Worm (Caenorhabditis elegans) whole organism, young adult: ENCODE data around the gene aexr-1.

Experiments used
- B0261.1 ChIP-seq: sonication (generic microtip); optimal IDR thresholded peaks from 2 replicates; lab custom pipeline; 2016; ENCODE audit warnings: mild to moderate bottlenecking, missing genetic modification characterization, moderate library complexity, missing compliant biosample characterization
- C06A6.2 ChIP-seq: fragments of 200-800 bp; sonication (Bioruptor generic); conservative IDR thresholded peaks from 2 replicates; pipeline ENCODE4 v1.3.6; 2022; ENCODE audit warnings: missing genetic modification characterization, missing compliant biosample characterization
- D2030.7 ChIP-seq: fragments of 200-800 bp; sonication (Bioruptor generic); IDR thresholded peaks from 2 replicates; pipeline ENCODE4 v1.3.6; 2022; ENCODE audit warnings: missing genetic modification reagents, missing genetic modification characterization, missing compliant biosample characterization
- F23B12.7 ChIP-seq: sonication (generic microtip); optimal IDR thresholded peaks from 2 replicates; lab custom pipeline; 2017; ENCODE audit warnings: missing genetic modification characterization, mild to moderate bottlenecking, missing compliant biosample characterization, antibody characterized with exemption, moderate library complexity; ENCODE audit not compliant: insufficient read depth
- F52B5.7 ChIP-seq: sonication (generic microtip); optimal IDR thresholded peaks from 2 replicates; lab custom pipeline; 2016; ENCODE audit warnings: mild to moderate bottlenecking, missing genetic modification characterization, missing compliant biosample characterization
- F55B11.4 ChIP-seq: sonication (generic microtip); optimal IDR thresholded peaks from 2 replicates; lab custom pipeline; 2016; ENCODE audit warnings: missing compliant biosample characterization, missing genetic modification characterization, borderline replicate concordance; ENCODE audit not compliant: insufficient read depth
- K12H6.12 ChIP-seq: fragments of 200-800 bp; sonication (Bioruptor generic); optimal IDR thresholded peaks from 2 replicates; lab custom pipeline; 2018; ENCODE audit warnings: mild to moderate bottlenecking, missing genetic modification characterization, missing compliant biosample characterization
- T07F8.4 ChIP-seq: sonication (generic microtip); optimal IDR thresholded peaks from 2 replicates; lab custom pipeline; 2016; ENCODE audit warnings: mild to moderate bottlenecking, missing genetic modification characterization, moderate library complexity, missing compliant biosample characterization
- T26A5.8 ChIP-seq: sonication (generic microtip); optimal IDR thresholded peaks from 2 replicates; lab custom pipeline; 2016; ENCODE audit warnings: missing genetic modification characterization, missing compliant biosample characterization
- Y53G8AR.9 ChIP-seq: fragments of 200-800 bp; sonication (Bioruptor generic); conservative IDR thresholded peaks from 2 replicates; pipeline ENCODE4 v1.3.6; 2022; ENCODE audit warnings: missing genetic modification reagents, missing genetic modification characterization, missing compliant biosample characterization
- ZK185.1 ChIP-seq: sonication (generic microtip); optimal IDR thresholded peaks from 2 replicates; lab custom pipeline; 2016; ENCODE audit warnings: mild to moderate bottlenecking, missing genetic modification characterization, missing compliant biosample characterization; ENCODE audit not compliant: poor library complexity, severe bottlenecking
- aptf-3 ChIP-seq: fragments of 200-800 bp; sonication (Bioruptor generic); IDR thresholded peaks from 2 replicates; pipeline ENCODE4 v1.3.6; 2022; ENCODE audit warnings: missing genetic modification characterization, missing compliant biosample characterization
- attf-3 ChIP-seq: fragments of 200-800 bp; sonication (Bioruptor generic); conservative IDR thresholded peaks from 2 replicates; pipeline ENCODE4 v1.3.6; 2022; ENCODE audit warnings: missing genetic modification reagents, missing genetic modification characterization, missing compliant biosample characterization
- ceh-40 ChIP-seq: fragments of 200-800 bp; sonication (Bioruptor generic); IDR thresholded peaks from 2 replicates; pipeline ENCODE4 v1.3.6; 2022; ENCODE audit warnings: missing genetic modification characterization, missing compliant biosample characterization
- ceh-79 ChIP-seq: sonication (generic microtip); optimal IDR thresholded peaks from 2 replicates; lab custom pipeline; 2017; ENCODE audit warnings: mild to moderate bottlenecking, missing genetic modification characterization, missing compliant biosample characterization
- die-1 ChIP-seq: sonication (generic microtip); optimal IDR thresholded peaks from 2 replicates; lab custom pipeline; 2016; ENCODE audit warnings: missing genotype, mild to moderate bottlenecking, missing genetic modification characterization, missing compliant biosample characterization
- ets-4 ChIP-seq: fragments of 200-800 bp; sonication (Bioruptor generic); optimal IDR thresholded peaks from 2 replicates; lab custom pipeline; 2018; ENCODE audit warnings: mild to moderate bottlenecking, missing genetic modification characterization, missing compliant biosample characterization
- gei-17 ChIP-seq: fragments of 200-800 bp; sonication (Bioruptor generic); optimal IDR thresholded peaks from 2 replicates; lab custom pipeline; 2018; ENCODE audit warnings: mild to moderate bottlenecking, missing genetic modification characterization, missing compliant biosample characterization
- hlh-12 ChIP-seq: sonication (generic microtip); optimal IDR thresholded peaks from 2 replicates; lab custom pipeline; 2016; ENCODE audit warnings: missing genetic modification characterization, missing compliant biosample characterization
- let-526 ChIP-seq: fragments of 200-800 bp; sonication (Bioruptor generic); IDR thresholded peaks from 2 replicates; pipeline ENCODE4 v1.3.6; 2022; ENCODE audit warnings: missing genetic modification reagents, missing genetic modification characterization, missing compliant biosample characterization
- lin-40 ChIP-seq: sonication (generic microtip); optimal IDR thresholded peaks from 2 replicates; lab custom pipeline; 2016; ENCODE audit warnings: missing genetic modification characterization, mild to moderate bottlenecking, missing compliant biosample characterization, missing genotype, missing genetic modification reagents
- madf-3 ChIP-seq: fragments of 200-800 bp; sonication (Bioruptor generic); IDR thresholded peaks from 2 replicates; pipeline ENCODE4 v1.3.6; 2022; ENCODE audit warnings: missing genetic modification reagents, missing genetic modification characterization, missing compliant biosample characterization
- madf-6 ChIP-seq: fragments of 200-800 bp; sonication (Bioruptor generic); IDR thresholded peaks from 2 replicates; pipeline ENCODE4 v1.3.6; 2022; ENCODE audit warnings: missing genetic modification reagents, missing genetic modification characterization, missing compliant biosample characterization
- madf-8 ChIP-seq: fragments of 200-800 bp; sonication (Bioruptor generic); conservative IDR thresholded peaks from 2 replicates; pipeline ENCODE4 v1.3.6; 2022; ENCODE audit warnings: missing genetic modification reagents, missing genetic modification characterization, missing compliant biosample characterization
- mel-28 ChIP-seq: sonication (generic microtip); optimal IDR thresholded peaks from 2 replicates; lab custom pipeline; 2016; ENCODE audit warnings: borderline replicate concordance, mild to moderate bottlenecking, missing genetic modification characterization, missing compliant biosample characterization
- mxl-1 ChIP-seq: sonication (generic microtip); optimal IDR thresholded peaks from 2 replicates; lab custom pipeline; 2016; ENCODE audit warnings: missing genetic modification characterization, missing compliant biosample characterization
- nfya-2 ChIP-seq: fragments of 200-800 bp; sonication (Bioruptor generic); IDR thresholded peaks from 2 replicates; pipeline ENCODE4 v1.3.6; 2022; ENCODE audit warnings: missing genetic modification reagents, missing genetic modification characterization, missing compliant biosample characterization
- nhr-120 ChIP-seq: fragments of 200-800 bp; sonication (Bioruptor generic); IDR thresholded peaks from 2 replicates; pipeline ENCODE4 v1.3.6; 2022; ENCODE audit warnings: missing genetic modification characterization, missing compliant biosample characterization
- nhr-179 ChIP-seq: sonication (generic microtip); optimal IDR thresholded peaks from 2 replicates; lab custom pipeline; 2016; ENCODE audit warnings: mild to moderate bottlenecking, missing genetic modification characterization, missing compliant biosample characterization
- nhr-80 ChIP-seq: sonication (generic microtip); optimal IDR thresholded peaks from 2 replicates; lab custom pipeline; 2016; ENCODE audit warnings: missing genetic modification characterization, missing compliant biosample characterization
- pha-4 ChIP-seq: fragments of 150-350 bp; sonication (generic microtip); optimal IDR thresholded peaks from 2 replicates; lab custom pipeline; 2014; ENCODE audit warnings: missing biosample characterization, missing genetic modification reagents, missing genetic modification characterization
- repo-1 ChIP-seq: sonication (generic microtip); optimal IDR thresholded peaks from 2 replicates; lab custom pipeline; 2017; ENCODE audit warnings: mild to moderate bottlenecking, missing genetic modification characterization, missing compliant biosample characterization
- sea-2 ChIP-seq: fragments of 200-800 bp; sonication (Bioruptor generic); IDR thresholded peaks from 2 replicates; pipeline ENCODE4 v1.3.6; 2022; ENCODE audit warnings: missing genetic modification characterization, missing compliant biosample characterization
- snpc-1.1 ChIP-seq: sonication (generic microtip); optimal IDR thresholded peaks from 2 replicates; lab custom pipeline; 2017; ENCODE audit warnings: missing genetic modification characterization, mild to moderate bottlenecking, missing compliant biosample characterization, antibody characterized with exemption, moderate library complexity, missing genotype, missing genetic modification reagents; ENCODE audit not compliant: insufficient read depth
- snpc-1.3 ChIP-seq: sonication (generic microtip); optimal IDR thresholded peaks from 2 replicates; lab custom pipeline; 2017; ENCODE audit warnings: missing genetic modification characterization, mild to moderate bottlenecking, missing compliant biosample characterization, antibody characterized with exemption, moderate library complexity, missing genotype, missing genetic modification reagents; ENCODE audit not compliant: insufficient read depth
- sptf-2 ChIP-seq: fragments of 200-800 bp; sonication (Bioruptor generic); optimal IDR thresholded peaks from 2 replicates; lab custom pipeline; 2018; ENCODE audit warnings: mild to moderate bottlenecking, missing genetic modification characterization, missing compliant biosample characterization
- unc-130 ChIP-seq: sonication (generic microtip); optimal IDR thresholded peaks from 2 replicates; lab custom pipeline; 2016; ENCODE audit warnings: missing genetic modification reagents, missing genetic modification characterization, missing compliant biosample characterization
- ztf-22 ChIP-seq: fragments of 200-800 bp; sonication (Bioruptor generic); optimal IDR thresholded peaks from 2 replicates; lab custom pipeline; 2018; ENCODE audit warnings: mild to moderate bottlenecking, missing genetic modification characterization, moderate library complexity, missing compliant biosample characterization
- ztf-25 ChIP-seq: fragments of 200-800 bp; sonication (Bioruptor generic); IDR thresholded peaks from 2 replicates; pipeline ENCODE4 v1.3.6; 2022; ENCODE audit warnings: missing genetic modification reagents, missing genetic modification characterization, missing compliant biosample characterization
- ztf-26 ChIP-seq: sonication (generic microtip); optimal IDR thresholded peaks from 2 replicates; lab custom pipeline; 2017; ENCODE audit warnings: missing genetic modification characterization, missing compliant biosample characterization

Gene aexr-1

ce11 chrX:6642798-6643197 lies 7.7 kb upstream of the aexr-1 start (continued):
- TF ChIP-seq T26A5.8 (tag; lab: Kevin White, UChicago) (no peak), snpc-1.1 (tag; lab: Kevin White, UChicago) (no peak), ztf-25 (no peak), F23B12.7 (no peak), pha-4 (tag; lab: Kevin White, UChicago) (no peak), ceh-79 (tag; lab: Kevin White, UChicago) (no peak), T07F8.4 (tag; lab: Kevin White, UChicago) (no peak), let-526 (GFP tag; lab: Robert Waterston, UW) (no peak), attf-3 (GFP tag; lab: Robert Waterston, UW) (no peak), sptf-2 (no peak), Y53G8AR.9 (GFP tag; lab: Robert Waterston, UW) (no peak), ztf-26 (tag; lab: Kevin White, UChicago) (peak; percentile 23), nfya-2 (GFP tag; lab: Robert Waterston, UW) (0 out of 2 replicates have a peak, but pooled peaks have one; percentile 6)

- TF ChIP-seq ets-4 (GFP tag; lab: Kevin White, UChicago) (no peak), nhr-80 (peak; percentile 33)
Measured at ce11 chrX:6641509-6641908, 6.4 kb upstream of the aexr-1 start.

ce11 chrX:6640570-6641199 lies 5.6 kb upstream of the aexr-1 start, which contains the start of gene nhr-120:
TSS of gene nhr-120 (minus strand) at chrX:6640620.
- TF ChIP-seq mxl-1 (no peak), C06A6.2 (no peak), lin-40 (tag; lab: Kevin White, UChicago) (no peak), die-1 (no peak), madf-8 (no peak), ZK185.1 (no peak), snpc-1.1 (tag; lab: Kevin White, UChicago) (no peak), snpc-1.3 (tag; lab: Kevin White, UChicago) (no peak), mel-28 (no peak), F55B11.4 (no peak)

DNA sequence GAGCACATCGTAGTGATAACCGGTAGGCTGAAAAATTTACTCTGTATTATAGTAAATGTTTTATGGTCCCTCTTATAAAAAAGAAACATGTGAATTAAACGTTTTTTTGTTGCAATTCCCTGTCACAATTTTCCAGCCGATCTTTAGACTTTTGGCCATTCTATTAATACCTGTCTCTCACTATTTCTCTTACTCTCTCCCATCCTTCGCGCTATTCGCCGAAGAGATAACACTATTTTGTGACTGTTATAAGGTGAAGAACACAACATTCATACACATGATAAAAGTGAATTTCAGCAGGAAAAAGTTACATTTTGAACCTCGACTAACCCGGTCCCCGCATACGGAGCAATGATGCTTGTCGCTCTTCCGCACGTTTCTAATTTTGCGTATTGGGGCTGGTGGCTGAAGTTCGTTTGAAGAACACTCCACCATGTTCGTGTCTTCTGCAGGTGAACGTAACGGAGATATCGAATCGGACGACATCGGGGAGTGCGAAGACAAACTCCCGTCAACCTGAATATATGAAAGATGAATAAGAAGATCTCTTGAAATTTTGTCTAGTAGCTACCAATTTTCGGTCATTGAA lies 4.0 kb upstream of the aexr-1 start:
- TF ChIP-seq aptf-3 (GFP tag; lab: Robert Waterston, UW) (no peak), nhr-80 (peak; percentile 81), madf-8 (no peak), nhr-120 (GFP tag; lab: Robert Waterston, UW) (0 out of 2 replicates have a peak, but pooled peaks have one; percentile 70)

DNA sequence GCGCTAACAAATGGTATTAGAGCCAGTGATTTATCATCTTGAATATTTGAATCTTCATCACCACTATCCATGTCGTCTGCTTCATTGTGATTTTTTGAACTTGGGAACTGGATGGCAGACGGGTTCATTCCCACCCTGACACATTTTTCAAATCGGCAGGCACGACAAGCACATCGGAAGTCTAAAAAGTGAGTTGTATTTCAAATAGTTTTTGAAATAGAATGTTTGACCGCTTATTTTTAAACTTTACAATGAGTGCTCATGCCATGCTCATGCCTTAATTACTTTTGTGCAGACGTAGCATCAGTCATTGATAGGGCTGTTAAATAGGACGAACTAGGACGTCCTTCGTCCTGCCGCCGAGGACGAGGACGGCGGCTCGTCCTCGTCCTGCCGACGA lies 2.9 kb upstream of the aexr-1 start:
- no peak for TF ChIP-seq F52B5.7 (tag; lab: Kevin White, UChicago)
- peak; percentile 72; the same call in 1 of the 2 replicates for TF ChIP-seq nhr-120 (GFP tag; lab: Robert Waterston, UW)
- TF ChIP-seq, all 124 proteins: peak for 1

ce11 chrX:6631437-6631836 lies 3.6 kb downstream of the aexr-1 start, which contains the start of gene aexr-2:
TSS of gene aexr-2 (minus strand) at chrX:6631537.
- no peak for TF ChIP-seq B0261.1
- no peak for TF ChIP-seq gei-17 (GFP tag; lab: Kevin White, UChicago)
- TF ChIP-seq hlh-12 (tag; lab: Kevin White, UChicago), result no peak
- TF ChIP-seq nhr-179 (tag; lab: Kevin White, UChicago), result no peak
- TF ChIP-seq sea-2 (GFP tag; lab: Robert Waterston, UW), result no peak
- no peak for TF ChIP-seq repo-1 (tag; lab: Kevin White, UChicago)
- no peak for TF ChIP-seq ztf-22 (GFP tag; lab: Kevin White, UChicago)
- no peak for TF ChIP-seq unc-130
- no peak for TF ChIP-seq sptf-2
- no peak for TF ChIP-seq D2030.7
- TF ChIP-seq K12H6.12 (tag; lab: Kevin White, UChicago), result no peak
- no peak for TF ChIP-seq mxl-1
- TF ChIP-seq madf-6 (GFP tag; lab: Robert Waterston, UW), result no peak
- no peak for TF ChIP-seq ceh-40 (GFP tag; lab: Robert Waterston, UW)
- TF ChIP-seq madf-3 (GFP tag; lab: Robert Waterston, UW), result no peak
